Fruit fly (Drosophila melanogaster) whole organism, pupa: ENCODE measurements around the gene RnpS1.
A peak's percentile ranks its signal among the peaks of the same experiment; 100 is the strongest.

Experiments used
- CG10348 ChIP-seq: fragments of 200-800 bp; sonication (Bioruptor generic); IDR thresholded peaks from 2 replicates; pipeline ENCODE4 v1.3.6; 2022; ENCODE audit warnings: missing biosample characterization, missing genetic modification characterization
- CG12605 ChIP-seq: fragments of 200-800 bp; sonication (Bioruptor generic); IDR thresholded peaks from 2 replicates; pipeline ENCODE4 v1.3.6; 2022; ENCODE audit warnings: missing biosample characterization, missing genetic modification characterization
- CG13204 ChIP-seq: fragments of 200-800 bp; sonication (Bioruptor generic); optimal IDR thresholded peaks from 2 replicates; lab custom pipeline; 2018; ENCODE audit warnings: missing biosample characterization, mild to moderate bottlenecking, missing genetic modification characterization, moderate library complexity
- CG14655 ChIP-seq: fragments of 200-800 bp; sonication (Bioruptor generic); optimal IDR thresholded peaks from 3 replicates; lab custom pipeline; 2017; ENCODE audit warnings: mild to moderate bottlenecking, missing biosample characterization, missing genetic modification reagents, missing genetic modification characterization
- CG15710 ChIP-seq: fragments of 200-800 bp; sonication (Bioruptor generic); optimal IDR thresholded peaks from 2 replicates; lab custom pipeline; 2018; ENCODE audit warnings: missing biosample characterization, mild to moderate bottlenecking, missing genetic modification characterization, moderate library complexity
- CG17806 ChIP-seq: fragments of 200-800 bp; sonication (Bioruptor generic); optimal IDR thresholded peaks from 2 replicates; lab custom pipeline; 2018; ENCODE audit warnings: missing biosample characterization, mild to moderate bottlenecking, missing genetic modification characterization, moderate library complexity
- CG32121 ChIP-seq: fragments of 200-800 bp; sonication (Bioruptor generic); IDR thresholded peaks from 2 replicates; pipeline ENCODE4 v1.3.6; 2022; ENCODE audit warnings: missing biosample characterization, missing genetic modification characterization
- CG34367 ChIP-seq: fragments of 200-800 bp; sonication (Bioruptor generic); optimal IDR thresholded peaks from 2 replicates; lab custom pipeline; 2018; ENCODE audit warnings: missing biosample characterization, mild to moderate bottlenecking, missing genetic modification characterization
- CG4496 ChIP-seq: fragments of 200-800 bp; sonication (Bioruptor generic); IDR thresholded peaks from 3 replicates; pipeline ENCODE4 v1.3.6; 2022; ENCODE audit warnings: missing biosample characterization, missing genetic modification characterization
- CG8159 ChIP-seq: fragments of 200-800 bp; sonication (Bioruptor generic); optimal IDR thresholded peaks from 3 replicates; lab custom pipeline; 2018; ENCODE audit warnings: missing biosample characterization, mild to moderate bottlenecking, missing genetic modification characterization, moderate library complexity
- CG8301 ChIP-seq: fragments of 200-800 bp; sonication (Bioruptor generic); optimal IDR thresholded peaks from 2 replicates; lab custom pipeline; 2018; ENCODE audit warnings: missing biosample characterization, mild to moderate bottlenecking, missing genetic modification characterization
- CG9948 ChIP-seq: fragments of 200-800 bp; sonication (Bioruptor generic); optimal IDR thresholded peaks from 2 replicates; lab custom pipeline; 2018; ENCODE audit warnings: missing biosample characterization, mild to moderate bottlenecking, missing genetic modification characterization, moderate library complexity
- D1 ChIP-seq: fragments of 200-800 bp; sonication (Bioruptor generic); optimal IDR thresholded peaks from 2 replicates; lab custom pipeline; 2018; ENCODE audit warnings: missing biosample characterization, mild to moderate bottlenecking, missing genetic modification characterization, moderate library complexity
- EcR ChIP-seq: fragments of 200-800 bp; sonication (Bioruptor generic); optimal IDR thresholded peaks from 3 replicates; lab custom pipeline; 2019; ENCODE audit warnings: missing biosample characterization, missing genetic modification characterization, mild to moderate bottlenecking, moderate library complexity, missing genetic modification reagents
- Ets98B ChIP-seq: fragments of 200-800 bp; sonication (Bioruptor generic); IDR thresholded peaks from 2 replicates; pipeline ENCODE4 v1.3.6; 2022; ENCODE audit warnings: missing biosample characterization, missing genetic modification characterization
- Pif1A ChIP-seq: fragments of 200-800 bp; sonication (Bioruptor generic); optimal IDR thresholded peaks from 3 replicates; lab custom pipeline; 2016; ENCODE audit warnings: missing biosample characterization, missing genetic modification characterization
- Pif1B ChIP-seq: fragments of 200-800 bp; sonication (Bioruptor generic); optimal IDR thresholded peaks from 3 replicates; lab custom pipeline; 2016; ENCODE audit warnings: missing biosample characterization, missing genetic modification characterization
- Snoo ChIP-seq: fragments of 200-800 bp; sonication (Bioruptor generic); optimal IDR thresholded peaks from 3 replicates; lab custom pipeline; 2017; ENCODE audit warnings: missing biosample characterization, mild to moderate bottlenecking, missing genetic modification characterization, inconsistent platforms
- fd96Ca ChIP-seq: fragments of 200-800 bp; sonication (Bioruptor generic); IDR thresholded peaks from 3 replicates; pipeline ENCODE4 v1.3.6; 2022; ENCODE audit warnings: missing biosample characterization, missing genetic modification characterization
- gl ChIP-seq: fragments of 200-800 bp; sonication (Bioruptor generic); optimal IDR thresholded peaks from 2 replicates; lab custom pipeline; 2018; ENCODE audit warnings: missing biosample characterization, mild to moderate bottlenecking, missing genetic modification characterization
- rn ChIP-seq: fragments of 200-800 bp; sonication (Bioruptor generic); IDR thresholded peaks from 2 replicates; pipeline ENCODE4 v1.3.6; 2022; ENCODE audit warnings: missing biosample characterization, missing genetic modification characterization

RnpS1 gene

DNA sequence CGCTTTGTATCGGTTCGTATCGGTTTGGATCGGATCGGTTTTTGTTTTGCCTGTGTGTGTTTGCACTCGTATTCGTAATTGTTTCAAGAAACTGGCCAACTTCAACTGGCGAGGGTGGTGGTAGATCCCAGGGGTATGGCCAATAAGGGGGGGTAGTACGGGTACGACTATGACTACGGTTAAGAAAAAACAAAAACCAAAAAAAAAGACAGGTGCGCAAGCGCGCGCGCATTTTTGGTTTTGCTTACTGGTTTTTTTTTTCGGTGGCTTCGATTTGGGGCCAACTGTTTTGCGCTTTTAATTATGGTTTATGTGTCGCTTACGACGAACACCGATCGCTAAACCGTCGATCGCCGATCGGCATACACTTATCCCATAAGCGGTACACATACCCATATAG is 43.0 kb downstream of the RnpS1 start:
- TF ChIP-seq CG12605 (GFP tag; lab: Robert Waterston, UW): peak; percentile 19; the same call in 1 of the 2 replicates
- peak; percentile 66; the same call in 1 of the 3 replicates for TF ChIP-seq fd96Ca
- no peak for TF ChIP-seq CG15710
- peak; percentile 24; the same call in 1 of the 2 replicates for TF ChIP-seq CG32121 (GFP tag; lab: Robert Waterston, UW)
- TF ChIP-seq rn (GFP tag; lab: Robert Waterston, UW): 0 out of 2 replicates have a peak, but pooled peaks have one; percentile 29
- TF ChIP-seq CG8301 (tag; lab: Kevin White, UChicago): no peak

DNA sequence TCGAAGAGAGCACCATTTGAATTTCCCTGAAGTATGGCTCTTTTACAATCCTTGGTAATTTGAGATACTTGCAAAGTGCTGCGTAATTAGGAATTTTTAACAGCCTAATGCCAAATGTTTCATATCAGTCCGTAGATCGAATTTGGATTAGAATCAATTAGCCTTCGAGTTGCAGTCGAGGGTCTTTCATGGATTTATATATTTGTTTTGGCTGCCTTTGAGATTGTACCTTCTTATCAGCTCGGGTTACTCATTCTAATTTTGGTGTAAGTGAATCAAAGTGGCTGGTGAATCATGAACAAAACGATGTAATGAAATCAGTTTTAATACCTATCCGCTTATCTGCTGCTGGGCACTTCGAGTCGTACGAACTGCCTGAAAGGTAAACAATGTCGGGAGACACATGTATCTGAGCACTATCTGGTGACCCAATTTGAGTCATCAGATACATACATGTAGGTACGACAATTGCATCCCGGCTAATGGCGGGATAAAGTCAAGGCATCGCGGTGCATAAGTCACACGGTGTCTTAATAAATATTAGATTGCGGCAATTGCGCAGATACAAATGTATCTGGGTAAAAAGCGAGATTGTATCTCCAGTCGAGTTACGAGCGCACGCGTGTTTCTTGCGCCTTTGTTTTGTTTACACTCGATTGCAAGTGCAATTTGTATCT is 44.0 kb downstream of the RnpS1 start:
- TF ChIP-seq CG12605 (GFP tag; lab: Robert Waterston, UW) (no peak), CG14655 (GFP tag; lab: Kevin White, UChicago) (no peak), EcR (GFP tag; lab: Kevin White, UChicago) (no peak), CG15710 (no peak), CG8301 (tag; lab: Kevin White, UChicago) (no peak), Snoo (tag; lab: Kevin White, UChicago) (no peak), CG17806 (tag; lab: Kevin White, UChicago) (no peak), CG10348 (GFP tag; lab: Robert Waterston, UW) (no peak), D1 (tag; lab: Kevin White, UChicago) (no peak), CG8159 (tag; lab: Kevin White, UChicago) (no peak), fd96Ca (no peak), Pif1B (GFP tag; lab: Kevin White, UChicago) (no peak), CG13204 (GFP tag; lab: Kevin White, UChicago) (no peak), CG32121 (GFP tag; lab: Robert Waterston, UW) (no peak), CG9948 (tag; lab: Kevin White, UChicago) (no peak), CG34367 (tag; lab: Kevin White, UChicago) (no peak), CG4496 (GFP tag; lab: Robert Waterston, UW) (no peak), Pif1A (GFP tag; lab: Kevin White, UChicago) (no peak), rn (GFP tag; lab: Robert Waterston, UW) (no peak)

DNA sequence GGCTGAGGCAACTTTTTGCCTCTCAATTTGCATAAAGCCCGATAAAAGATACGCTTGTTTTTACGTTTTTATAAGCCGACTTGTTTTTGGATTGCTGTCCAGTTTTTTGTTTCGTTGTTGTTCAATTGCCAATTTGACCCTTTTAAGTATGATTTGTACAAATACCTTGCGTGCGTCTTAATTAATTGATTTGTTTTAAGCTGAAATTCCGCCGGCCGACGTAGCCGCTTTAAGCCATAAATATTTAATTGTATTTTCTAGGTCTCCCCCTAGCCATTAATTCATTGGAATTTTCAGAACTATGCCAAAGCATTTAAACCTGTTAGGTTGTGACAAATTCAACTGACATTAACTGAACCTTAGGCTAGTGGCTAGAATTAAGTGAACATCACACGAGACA is 44.8 kb downstream of the RnpS1 start:
- TF ChIP-seq Ets98B (GFP tag; lab: Robert Waterston, UW) (no peak), CG9948 (tag; lab: Kevin White, UChicago) (no peak), CG15710 (no peak), CG13204 (GFP tag; lab: Kevin White, UChicago) (no peak), CG10348 (GFP tag; lab: Robert Waterston, UW) (no peak), EcR (GFP tag; lab: Kevin White, UChicago) (no peak), Pif1B (GFP tag; lab: Kevin White, UChicago) (no peak), D1 (tag; lab: Kevin White, UChicago) (no peak), CG12605 (GFP tag; lab: Robert Waterston, UW) (no peak), CG4496 (GFP tag; lab: Robert Waterston, UW) (no peak), fd96Ca (no peak), Snoo (tag; lab: Kevin White, UChicago) (no peak), rn (GFP tag; lab: Robert Waterston, UW) (no peak), CG14655 (GFP tag; lab: Kevin White, UChicago) (no peak), Pif1A (GFP tag; lab: Kevin White, UChicago) (no peak), gl (tag; lab: Kevin White, UChicago) (no peak), CG8159 (tag; lab: Kevin White, UChicago) (no peak), CG32121 (GFP tag; lab: Robert Waterston, UW) (no peak), CG34367 (tag; lab: Kevin White, UChicago) (no peak), CG17806 (tag; lab: Kevin White, UChicago) (no peak)

DNA sequence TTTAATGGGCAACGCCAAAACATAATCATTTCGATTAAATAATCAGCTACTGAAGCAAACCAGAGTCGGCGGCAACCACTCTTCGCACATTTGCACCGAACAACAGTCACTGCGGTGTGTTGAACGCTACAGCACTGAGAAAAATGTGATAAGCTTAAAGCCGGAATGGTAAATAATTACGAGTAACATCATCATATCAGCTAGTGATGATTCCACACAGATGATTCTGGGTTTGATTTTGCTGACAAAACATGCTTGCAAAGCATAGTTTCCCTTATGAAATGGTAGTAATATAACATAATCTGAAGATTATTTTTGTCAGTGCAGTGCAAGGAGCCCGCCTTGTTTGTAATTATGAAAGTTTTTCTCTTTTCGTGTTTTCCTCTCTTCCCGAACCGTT is 46.3 kb downstream of the RnpS1 start:
- TF ChIP-seq CG32121 (GFP tag; lab: Robert Waterston, UW) (peak; percentile 76), D1 (tag; lab: Kevin White, UChicago) (peak; percentile 20), CG12605 (GFP tag; lab: Robert Waterston, UW) (peak; percentile 73), fd96Ca (peak; percentile 87), rn (GFP tag; lab: Robert Waterston, UW) (peak; percentile 38; the same call in 1 of the 2 replicates), Pif1B (GFP tag; lab: Kevin White, UChicago) (peak; percentile 77), CG10348 (GFP tag; lab: Robert Waterston, UW) (peak; percentile 48; the same call in 1 of the 2 replicates), CG4496 (GFP tag; lab: Robert Waterston, UW) (peak; percentile 82), CG14655 (GFP tag; lab: Kevin White, UChicago) (peak; percentile 92), Pif1A (GFP tag; lab: Kevin White, UChicago) (peak; percentile 85), gl (tag; lab: Kevin White, UChicago) (peak; percentile 6), CG13204 (GFP tag; lab: Kevin White, UChicago) (peak; percentile 6), CG17806 (tag; lab: Kevin White, UChicago) (peak; percentile 75), Ets98B (GFP tag; lab: Robert Waterston, UW) (peak; percentile 68), CG34367 (tag; lab: Kevin White, UChicago) (peak; percentile 47), CG9948 (tag; lab: Kevin White, UChicago) (peak; percentile 75), CG8159 (tag; lab: Kevin White, UChicago) (peak; percentile 67), CG8301 (tag; lab: Kevin White, UChicago) (peak; percentile 94), CG15710 (peak; percentile 58), Snoo (tag; lab: Kevin White, UChicago) (peak; percentile 27), EcR (GFP tag; lab: Kevin White, UChicago) (no peak)

DNA sequence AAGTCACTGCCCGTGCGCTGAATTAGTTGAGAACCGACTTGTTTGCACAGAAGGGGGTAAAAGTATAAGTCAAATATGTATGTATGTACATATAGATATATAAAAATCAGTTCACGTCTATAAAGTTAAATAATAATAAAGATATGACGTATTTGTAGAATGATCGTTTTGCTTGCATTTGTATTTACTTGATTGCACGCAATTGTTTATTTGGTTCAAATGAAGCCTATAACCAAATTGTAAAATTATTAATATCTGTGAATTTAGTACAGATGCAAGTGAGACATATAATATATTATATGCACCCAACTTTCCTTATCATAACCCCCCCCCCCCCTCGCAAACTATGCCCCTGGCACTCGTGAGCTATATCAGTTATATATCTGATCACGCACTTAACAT is 48.7 kb downstream of the RnpS1 start:
- TF ChIP-seq CG10348 (GFP tag; lab: Robert Waterston, UW) (no peak), fd96Ca (no peak), Snoo (tag; lab: Kevin White, UChicago) (no peak), CG32121 (GFP tag; lab: Robert Waterston, UW) (no peak), gl (tag; lab: Kevin White, UChicago) (peak; percentile 22), CG13204 (GFP tag; lab: Kevin White, UChicago) (no peak), Ets98B (GFP tag; lab: Robert Waterston, UW) (peak; percentile 40), Pif1B (GFP tag; lab: Kevin White, UChicago) (peak; percentile 31), CG12605 (GFP tag; lab: Robert Waterston, UW) (no peak), CG4496 (GFP tag; lab: Robert Waterston, UW) (peak; percentile 51; the same call in 2 of the 3 replicates), CG8159 (tag; lab: Kevin White, UChicago) (peak; percentile 61), CG9948 (tag; lab: Kevin White, UChicago) (peak; percentile 6), CG15710 (peak; percentile 40), D1 (tag; lab: Kevin White, UChicago) (no peak), CG17806 (tag; lab: Kevin White, UChicago) (peak; percentile 45), CG8301 (tag; lab: Kevin White, UChicago) (peak; percentile 27), rn (GFP tag; lab: Robert Waterston, UW) (no peak), Pif1A (GFP tag; lab: Kevin White, UChicago) (peak; percentile 45), CG34367 (tag; lab: Kevin White, UChicago) (no peak), CG14655 (GFP tag; lab: Kevin White, UChicago) (peak; percentile 25), EcR (GFP tag; lab: Kevin White, UChicago) (no peak)
